Worm (Caenorhabditis elegans) whole organism, midembryonic: ENCODE measurements around the gene pifk-1.

ENCODE experiments used
- cog-1 ChIP-seq: sonication (generic microtip); optimal IDR thresholded peaks from 2 replicates; lab custom pipeline; 2016; ENCODE audit warnings: missing genetic modification characterization, missing compliant biosample characterization
- flt-1 ChIP-seq: fragments of 200-800 bp; sonication (Bioruptor generic); IDR thresholded peaks from 2 replicates; pipeline ENCODE4 v1.3.6; 2022; ENCODE audit warnings: missing genetic modification characterization, missing compliant biosample characterization
- med-1 ChIP-seq: sonication (generic microtip); optimal IDR thresholded peaks from 2 replicates; lab custom pipeline; 2017; ENCODE audit warnings: missing genetic modification characterization, mild to moderate bottlenecking, missing compliant biosample characterization, antibody characterized with exemption, missing genetic modification reagents; ENCODE audit not compliant: insufficient read depth
- tab-1 ChIP-seq: fragments of 200-800 bp; sonication (Bioruptor generic); IDR thresholded peaks from 2 replicates; pipeline ENCODE4 v1.3.6; 2022; ENCODE audit warnings: missing genetic modification characterization, missing compliant biosample characterization
- ztf-23 ChIP-seq: fragments of 200-800 bp; sonication (Bioruptor generic); IDR thresholded peaks from 2 replicates; pipeline ENCODE4 v1.3.6; 2022; ENCODE audit warnings: missing genetic modification reagents, missing genetic modification characterization, missing compliant biosample characterization
- ztf-29 ChIP-seq: fragments of 200-800 bp; sonication (Bioruptor generic); IDR thresholded peaks from 2 replicates; pipeline ENCODE4 v1.3.6; 2022; ENCODE audit warnings: missing genetic modification reagents, missing genetic modification characterization, missing compliant biosample characterization

ce11 chrX:924495-925008, at the start of gene pifk-1, which contains the start of gene tbc-11:
- TF ChIP-seq ztf-29 (GFP tag; lab: Robert Waterston, UW), result no peak
- TF ChIP-seq cog-1, result no peak
- TF ChIP-seq tab-1 (GFP tag; lab: Robert Waterston, UW), result no peak
- no peak for TF ChIP-seq flt-1 (GFP tag; lab: Robert Waterston, UW)
- TF ChIP-seq ztf-23 (GFP tag; lab: Robert Waterston, UW), result no peak
- TF ChIP-seq med-1, result no peak
